Fruit fly (Drosophila melanogaster) Kc167 (cell line): ENCODE results near the gene Aps.

Experiments used
- Myc ChIP-seq: fragments of >200 bp; optimal IDR thresholded peaks from 2 replicates; lab custom pipeline; 2017; ENCODE audit warnings: missing external identifiers
- Sin3A ChIP-seq: fragments of >200 bp; optimal IDR thresholded peaks from 2 replicates; lab custom pipeline; 2018; ENCODE audit warnings: missing external identifiers
- h ChIP-seq: fragments of >200 bp; optimal IDR thresholded peaks from 3 replicates; lab custom pipeline; 2018; ENCODE audit warnings: missing external identifiers
- insv ChIP-seq: fragments of >200 bp; optimal IDR thresholded peaks from 3 replicates; lab custom pipeline; 2018; ENCODE audit warnings: missing external identifiers
- psq ChIP-seq: fragments of >200 bp; optimal IDR thresholded peaks from 2 replicates; lab custom pipeline; 2017; ENCODE audit warnings: missing external identifiers
- ttk ChIP-seq: sonication (Bioruptor generic); optimal IDR thresholded peaks from 2 replicates; lab custom pipeline; 2017; ENCODE audit warnings: missing external identifiers

Gene Aps

dm6 chr3L:10889000-10889691 lies 9.8 kb downstream of the Aps start:
- TF ChIP-seq Myc (lab: Kevin White, UChicago), result no peak
- no peak for TF ChIP-seq ttk
- no peak for TF ChIP-seq Sin3A (lab: Kevin White, UChicago)
- TF ChIP-seq psq (lab: Kevin White, UChicago), result no peak
- TF ChIP-seq insv (lab: Kevin White, UChicago), result no peak
- TF ChIP-seq h (lab: Kevin White, UChicago), result no peak

dm6 chr3L:10886371-10886770 lies 12.6 kb downstream of the Aps start, which contains the start of gene OXA1L:
TSS of gene OXA1L (minus strand) at chr3L:10886471.
- TF ChIP-seq Myc (lab: Kevin White, UChicago) (no peak), ttk (no peak), insv (lab: Kevin White, UChicago) (no peak), Sin3A (lab: Kevin White, UChicago) (no peak), h (lab: Kevin White, UChicago) (no peak), psq (lab: Kevin White, UChicago) (no peak)

dm6 chr3L:10885711-10886272 lies 13.1 kb downstream of the Aps start:
- TF ChIP-seq Sin3A (lab: Kevin White, UChicago) (no peak), ttk (no peak), h (lab: Kevin White, UChicago) (no peak), psq (lab: Kevin White, UChicago) (no peak)

- TF ChIP-seq ttk (no peak), insv (lab: Kevin White, UChicago) (no peak), h (lab: Kevin White, UChicago) (no peak), Myc (lab: Kevin White, UChicago) (no peak), Sin3A (lab: Kevin White, UChicago) (no peak), psq (lab: Kevin White, UChicago) (no peak)
These were observed 16.4 kb downstream of the Aps start, which contains the start of the genes CG6409 and galla-2 for dm6 chr3L:10882336-10883040. TSS of gene CG6409 (minus strand) at chr3L:10882386. TSS of gene galla-2 (plus strand) at chr3L:10882890.

dm6 chr3L:10878842-10879241 lies 20.1 kb downstream of the Aps start, which contains the start of the genes CG6418 and Blos4:
TSS of gene CG6418 (minus strand) at chr3L:10879037.
TSS of gene Blos4 (plus strand) at chr3L:10879085.
- TF ChIP-seq psq (lab: Kevin White, UChicago) (no peak), h (lab: Kevin White, UChicago) (no peak)

- TF ChIP-seq Sin3A (lab: Kevin White, UChicago), result no peak
- TF ChIP-seq h (lab: Kevin White, UChicago), result no peak
- no peak for TF ChIP-seq insv (lab: Kevin White, UChicago)
- no peak for TF ChIP-seq ttk
- no peak for TF ChIP-seq Myc (lab: Kevin White, UChicago)
- TF ChIP-seq psq (lab: Kevin White, UChicago), result no peak
These were observed 22.9 kb downstream of the Aps start for dm6 chr3L:10876036-10876435.

- TF ChIP-seq h (lab: Kevin White, UChicago) (no peak), psq (lab: Kevin White, UChicago) (no peak), Myc (lab: Kevin White, UChicago) (no peak), insv (lab: Kevin White, UChicago) (no peak), Sin3A (lab: Kevin White, UChicago) (no peak), ttk (no peak)
These were observed 27.4 kb downstream of the Aps start for dm6 chr3L:10871534-10871933.

- no peak for TF ChIP-seq h (lab: Kevin White, UChicago)
- no peak for TF ChIP-seq insv (lab: Kevin White, UChicago)
- TF ChIP-seq ttk, result no peak
- no peak for TF ChIP-seq psq (lab: Kevin White, UChicago)
These were observed 28.8 kb downstream of the Aps start for dm6 chr3L:10870087-10870486.

- TF ChIP-seq h (lab: Kevin White, UChicago) (no peak), Myc (lab: Kevin White, UChicago) (no peak), Sin3A (lab: Kevin White, UChicago) (no peak), psq (lab: Kevin White, UChicago) (no peak), insv (lab: Kevin White, UChicago) (no peak), ttk (no peak)
These were observed 29.8 kb downstream of the Aps start for dm6 chr3L:10869144-10869543.

dm6 chr3L:10867778-10868382 lies 31.0 kb downstream of the Aps start:
- TF ChIP-seq Myc (lab: Kevin White, UChicago) (no peak), h (lab: Kevin White, UChicago) (no peak), Sin3A (lab: Kevin White, UChicago) (no peak), insv (lab: Kevin White, UChicago) (no peak), ttk (no peak), psq (lab: Kevin White, UChicago) (no peak)

dm6 chr3L:10867380-10867648 lies 31.6 kb downstream of the Aps start:
- no peak for TF ChIP-seq insv (lab: Kevin White, UChicago)
- no peak for TF ChIP-seq Myc (lab: Kevin White, UChicago)
